Fruit fly (Drosophila melanogaster): ENCODE measurements around the gene Ptpa.

The Ptpa gene

DNA sequence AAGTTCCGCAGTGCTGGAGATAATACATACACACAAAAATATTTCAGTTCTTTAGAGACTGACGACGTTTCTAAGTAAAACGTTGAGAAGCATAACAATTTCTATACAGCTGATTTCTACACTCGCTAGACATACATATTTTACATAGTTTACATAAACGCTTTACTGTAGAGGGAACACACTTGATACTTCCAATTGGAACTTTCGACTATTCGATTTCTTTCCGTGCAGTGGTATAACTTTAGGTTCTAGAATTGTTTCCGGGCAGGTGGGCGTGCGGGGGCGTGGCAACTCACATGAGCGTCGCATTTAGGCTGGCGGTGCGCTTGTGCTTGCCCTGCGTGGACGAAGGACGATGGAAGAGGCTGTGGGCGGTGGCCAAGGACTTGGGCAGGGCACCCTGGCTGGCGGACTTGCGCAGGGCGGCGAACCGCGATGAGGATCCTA lies 4.3 kb upstream of the Ptpa start (continued):
- no peak for TF ChIP-seq Poxn (GFP tag; IDR thresholded peaks at IDR 0.05)
- no peak for TF ChIP-seq CG33557 (GFP tag; optimal IDR thresholded peaks at IDR 0.05)
- TF ChIP-seq zen2 (GFP tag; IDR thresholded peaks at IDR 0.05; ENCODE audit: partially characterized antibody), result no peak
- no peak for TF ChIP-seq lmd (GFP tag; IDR thresholded peaks at IDR 0.05)
- no peak for TF ChIP-seq bigmax (GFP tag; optimal IDR thresholded peaks at IDR 0.05)
- no peak for TF ChIP-seq Jarid2 (GFP tag; optimal IDR thresholded peaks at IDR 0.05)
- 0 out of 2 replicates have a peak, but pooled peaks have one; percentile 14 for TF ChIP-seq Rx (GFP tag; IDR thresholded peaks at IDR 0.05)
- TF ChIP-seq CG14667 (GFP tag; IDR thresholded peaks at IDR 0.05), result no peak
- 0 out of 2 replicates have a peak, but pooled peaks have one; percentile 13 for TF ChIP-seq CG14014 (GFP tag; IDR thresholded peaks at IDR 0.05)
- no peak for TF ChIP-seq CG11456 (GFP tag; IDR thresholded peaks at IDR 0.05)
- TF ChIP-seq GATAe (GFP tag; conservative IDR thresholded peaks at IDR 0.05), result no peak
- TF ChIP-seq Nf-YB (GFP tag; optimal IDR thresholded peaks at IDR 0.05), result no peak
- no peak for TF ChIP-seq dpn (GFP tag; optimal IDR thresholded peaks at IDR 0.05)
- no peak for TF ChIP-seq Fer3 (tag; optimal IDR thresholded peaks at IDR 0.05)
- TF ChIP-seq sisA (GFP tag; IDR thresholded peaks at IDR 0.05), result no peak
- TF ChIP-seq prd (optimal IDR thresholded peaks at IDR 0.05), result no peak
- no peak for TF ChIP-seq prd (GFP tag; IDR thresholded peaks at IDR 0.05)
- no peak for TF ChIP-seq CG6813 (GFP tag; optimal IDR thresholded peaks at IDR 0.05)
- TF ChIP-seq B-H2 (GFP tag; optimal IDR thresholded peaks at IDR 0.05), result no peak
- TF ChIP-seq CG8281 (tag; optimal IDR thresholded peaks at IDR 0.05), result no peak
- no peak for TF ChIP-seq CG43689 (GFP tag; IDR thresholded peaks at IDR 0.05)
- TF ChIP-seq CG6683 (GFP tag; optimal IDR thresholded peaks at IDR 0.05), result no peak
- no peak for TF ChIP-seq peb (GFP tag; IDR thresholded peaks at IDR 0.05)
- TF ChIP-seq ap (GFP tag; IDR thresholded peaks at IDR 0.05), result no peak
- TF ChIP-seq eyg (GFP tag; optimal IDR thresholded peaks at IDR 0.05), result no peak
- no peak for TF ChIP-seq CG34422 (GFP tag; IDR thresholded peaks at IDR 0.05)
- no peak for TF ChIP-seq CG9727 (GFP tag; optimal IDR thresholded peaks at IDR 0.05)
- TF ChIP-seq ATbp (GFP tag; optimal IDR thresholded peaks at IDR 0.05), result no peak
- TF ChIP-seq cwo (GFP tag; optimal IDR thresholded peaks at IDR 0.05), result no peak
- TF ChIP-seq CG11723 (GFP tag; optimal IDR thresholded peaks at IDR 0.05), result no peak
- TF ChIP-seq Myb (GFP tag; optimal IDR thresholded peaks at IDR 0.05), result no peak
- TF ChIP-seq CG2129 (GFP tag; IDR thresholded peaks at IDR 0.05; ENCODE audit: partially characterized antibody), result no peak
- TF ChIP-seq gfzf (GFP tag; optimal IDR thresholded peaks at IDR 0.05), result no peak
- no peak for TF ChIP-seq D (optimal IDR thresholded peaks at IDR 0.05)
- TF ChIP-seq D (GFP tag; optimal IDR thresholded peaks at IDR 0.05), result no peak
- TF ChIP-seq odd (GFP tag; optimal IDR thresholded peaks at IDR 0.05), result no peak
- TF ChIP-seq CG6765 (GFP tag; optimal IDR thresholded peaks at IDR 0.05), result no peak
- TF ChIP-seq CG12236 (GFP tag; optimal IDR thresholded peaks at IDR 0.05), result no peak
- no peak for TF ChIP-seq Gsc (GFP tag; IDR thresholded peaks at IDR 0.05)
- TF ChIP-seq CG7357 (GFP tag; IDR thresholded peaks at IDR 0.05), result no peak
- no peak for TF ChIP-seq HLHmδ (GFP tag; optimal IDR thresholded peaks at IDR 0.05)
- TF ChIP-seq vvl (GFP tag; IDR thresholded peaks at IDR 0.05), result 0 out of 2 replicates have a peak, but pooled peaks have one; percentile 32
- no peak for TF ChIP-seq usp (GFP tag; optimal IDR thresholded peaks at IDR 0.05)
- no peak for TF ChIP-seq lab (GFP tag; optimal IDR thresholded peaks at IDR 0.05)
- TF ChIP-seq CG11696 (GFP tag; IDR thresholded peaks at IDR 0.05), result no peak
- TF ChIP-seq nau (GFP tag; optimal IDR thresholded peaks at IDR 0.05), result no peak
- no peak for TF ChIP-seq sim (GFP tag; IDR thresholded peaks at IDR 0.05)
- peak; percentile 37 for TF ChIP-seq CG11504 (tag; optimal IDR thresholded peaks at IDR 0.05)
- no peak for TF ChIP-seq chn (GFP tag; optimal IDR thresholded peaks at IDR 0.05)
- TF ChIP-seq CG14050 (GFP tag; IDR thresholded peaks at IDR 0.05), result no peak
- no peak for TF ChIP-seq MESR4 (GFP tag; optimal IDR thresholded peaks at IDR 0.05)
- TF ChIP-seq al (GFP tag; IDR thresholded peaks at IDR 0.05), result no peak
